Fruit fly (Drosophila melanogaster) whole organism, embryonic: Measurements from ENCODE around the gene CG6041.

Source experiments
- BEAF-32 ChIP-seq: fragments of 200-800 bp; sonication (Bioruptor generic); optimal IDR thresholded peaks from 3 replicates; lab custom pipeline; 2017; ENCODE audit warnings: missing biosample characterization, missing genetic modification characterization, mild to moderate bottlenecking, moderate library complexity, missing genetic modification reagents
- Bgb ChIP-seq: fragments of 200-800 bp; sonication (Bioruptor generic); IDR thresholded peaks from 2 replicates; pipeline ENCODE4 v1.3.6; 2022; ENCODE audit warnings: missing biosample characterization, missing genetic modification characterization; ENCODE audit not compliant: partially characterized antibody
- CG11398 ChIP-seq: fragments of 200-800 bp; sonication (Bioruptor generic); optimal IDR thresholded peaks from 2 replicates; lab custom pipeline; 2016; ENCODE audit warnings: missing biosample characterization, missing genetic modification characterization
- CG13287 ChIP-seq: fragments of 200-800 bp; sonication (Bioruptor generic); IDR thresholded peaks from 2 replicates; pipeline ENCODE4 v1.3.6; 2022; ENCODE audit warnings: missing biosample characterization, missing genetic modification characterization; ENCODE audit not compliant: partially characterized antibody
- CG14860 ChIP-seq: fragments of 200-800 bp; sonication (Bioruptor generic); IDR thresholded peaks from 3 replicates; pipeline ENCODE4 v1.3.6; 2022; ENCODE audit warnings: missing biosample characterization, missing genetic modification characterization; ENCODE audit not compliant: partially characterized antibody
- CG16813 ChIP-seq: fragments of 200-800 bp; sonication (Bioruptor generic); IDR thresholded peaks from 3 replicates; pipeline ENCODE4 v1.3.6; 2022; ENCODE audit warnings: missing biosample characterization, missing genetic modification characterization; ENCODE audit not compliant: partially characterized antibody
- CG2129 ChIP-seq: fragments of 200-800 bp; sonication (Bioruptor generic); IDR thresholded peaks from 2 replicates; pipeline ENCODE4 v1.3.6; 2022; ENCODE audit warnings: missing biosample characterization, missing genetic modification characterization; ENCODE audit not compliant: partially characterized antibody
- CG30020 ChIP-seq: fragments of 200-800 bp; optimal IDR thresholded peaks from 2 replicates; lab custom pipeline; 2019; ENCODE audit warnings: missing biosample characterization, mild to moderate bottlenecking, missing genetic modification characterization, moderate library complexity
- CG34224 ChIP-seq: fragments of 200-800 bp; sonication (Bioruptor generic); IDR thresholded peaks from 3 replicates; pipeline ENCODE4 v1.3.6; 2022; ENCODE audit warnings: missing biosample characterization, missing genetic modification characterization; ENCODE audit not compliant: partially characterized antibody
- CG4328 ChIP-seq: fragments of 200-800 bp; sonication (Bioruptor generic); optimal IDR thresholded peaks from 3 replicates; lab custom pipeline; 2017; ENCODE audit warnings: missing biosample characterization, missing genetic modification reagents, missing genetic modification characterization
- CG43689 ChIP-seq: fragments of 200-800 bp; sonication (Bioruptor generic); IDR thresholded peaks from 2 replicates; pipeline ENCODE4 v1.3.6; 2022; ENCODE audit warnings: missing biosample characterization, missing genetic modification characterization
- CG6791 ChIP-seq: fragments of 200-800 bp; sonication (Bioruptor generic); IDR thresholded peaks from 3 replicates; pipeline ENCODE4 v1.3.6; 2022; ENCODE audit warnings: missing biosample characterization, missing genetic modification characterization; ENCODE audit not compliant: partially characterized antibody
- CoRest ChIP-seq: fragments of 200-800 bp; sonication (Bioruptor generic); optimal IDR thresholded peaks from 3 replicates; lab custom pipeline; 2018; ENCODE audit warnings: missing biosample characterization, mild to moderate bottlenecking, missing genetic modification characterization, moderate library complexity
- Dll ChIP-seq: fragments of 200-800 bp; sonication (Bioruptor generic); IDR thresholded peaks from 4 replicates; pipeline ENCODE4 v1.3.6; 2022; ENCODE audit warnings: missing biosample characterization, missing genetic modification characterization; ENCODE audit not compliant: partially characterized antibody
- Doc3 ChIP-seq: fragments of 200-800 bp; sonication (Bioruptor generic); IDR thresholded peaks from 3 replicates; pipeline ENCODE4 v1.3.6; 2022; ENCODE audit warnings: missing biosample characterization, missing genetic modification characterization; ENCODE audit not compliant: partially characterized antibody
- Dref ChIP-seq: fragments of 200-800 bp; sonication (Bioruptor generic); IDR thresholded peaks from 2 replicates; pipeline ENCODE4 v1.3.6; 2022; ENCODE audit warnings: missing biosample characterization, missing genetic modification characterization
- E2f2 ChIP-seq: fragments of 200-800 bp; sonication (Bioruptor generic); IDR thresholded peaks from 2 replicates; pipeline ENCODE4 v1.3.6; 2022; ENCODE audit warnings: missing biosample characterization, missing genetic modification characterization
- Ets65A ChIP-seq: fragments of 200-800 bp; sonication (Bioruptor generic); peaks from one replicate; lab custom pipeline; 2016; ENCODE audit warnings: missing biosample characterization, missing genetic modification characterization
- HLH4C ChIP-seq: fragments of 200-800 bp; sonication (Bioruptor generic); IDR thresholded peaks from 3 replicates; pipeline ENCODE4 v1.3.6; 2022; ENCODE audit warnings: missing biosample characterization, missing genetic modification characterization; ENCODE audit not compliant: partially characterized antibody
- Opbp ChIP-seq: fragments of 200-800 bp; sonication (Bioruptor generic); IDR thresholded peaks from 3 replicates; pipeline ENCODE4 v1.3.6; 2022; ENCODE audit warnings: missing biosample characterization, missing genetic modification characterization; ENCODE audit not compliant: partially characterized antibody
- Scr ChIP-seq: fragments of 200-800 bp; sonication (Bioruptor generic); IDR thresholded peaks from 2 replicates; pipeline ENCODE4 v1.3.6; 2022; ENCODE audit warnings: missing biosample characterization, missing genetic modification characterization; ENCODE audit not compliant: partially characterized antibody
- Side ChIP-seq: fragments of 200-800 bp; sonication (Bioruptor generic); optimal IDR thresholded peaks from 2 replicates; lab custom pipeline; 2016; ENCODE audit warnings: missing biosample characterization, missing genetic modification characterization
- Sin3A ChIP-seq: fragments of >200 bp; optimal IDR thresholded peaks from 2 replicates; lab custom pipeline; 2018
- Sry-δ ChIP-seq: fragments of 200-800 bp; sonication (Bioruptor generic); optimal IDR thresholded peaks from 2 replicates; lab custom pipeline; 2016; ENCODE audit warnings: missing biosample characterization, missing genetic modification characterization
- amos ChIP-seq: fragments of 200-800 bp; sonication (Bioruptor generic); IDR thresholded peaks from 2 replicates; pipeline ENCODE4 v1.3.6; 2022; ENCODE audit warnings: missing biosample characterization, missing genetic modification characterization; ENCODE audit not compliant: partially characterized antibody
- ato ChIP-seq: fragments of 200-800 bp; sonication (Bioruptor generic); IDR thresholded peaks from 2 replicates; pipeline ENCODE4 v1.3.6; 2022; ENCODE audit warnings: missing biosample characterization, missing genetic modification characterization; ENCODE audit not compliant: partially characterized antibody
- bbx ChIP-seq: fragments of 200-800 bp; sonication (Bioruptor generic); IDR thresholded peaks from 2 replicates; pipeline ENCODE4 v1.3.6; 2022; ENCODE audit warnings: missing biosample characterization, missing genetic modification characterization; ENCODE audit not compliant: partially characterized antibody
- bcd ChIP-seq: fragments of 200-800 bp; sonication (Bioruptor generic); optimal IDR thresholded peaks from 2 replicates; lab custom pipeline; 2017; ENCODE audit warnings: missing biosample characterization, mild to moderate bottlenecking, missing genetic modification characterization
- gcm2 ChIP-seq: fragments of 200-800 bp; sonication (Bioruptor generic); optimal IDR thresholded peaks from 2 replicates; lab custom pipeline; 2016; ENCODE audit warnings: missing biosample characterization, missing genetic modification characterization
- inv ChIP-seq: fragments of 200-800 bp; sonication (Bioruptor generic); IDR thresholded peaks from 2 replicates; pipeline ENCODE4 v1.3.6; 2022; ENCODE audit warnings: missing biosample characterization, missing genetic modification characterization; ENCODE audit not compliant: partially characterized antibody
- knrl ChIP-seq: fragments of 200-800 bp; sonication (Bioruptor generic); IDR thresholded peaks from 3 replicates; pipeline ENCODE4 v1.3.6; 2022; ENCODE audit warnings: missing biosample characterization, missing genetic modification characterization; ENCODE audit not compliant: partially characterized antibody
- mirr ChIP-seq: fragments of 200-800 bp; sonication (Bioruptor generic); optimal IDR thresholded peaks from 3 replicates; lab custom pipeline; 2018; ENCODE audit warnings: missing biosample characterization, mild to moderate bottlenecking, missing genetic modification characterization
- row ChIP-seq: fragments of 200-800 bp; sonication (Bioruptor generic); IDR thresholded peaks from 3 replicates; pipeline ENCODE4 v1.3.6; 2022; ENCODE audit warnings: missing biosample characterization, missing genetic modification characterization
- sna ChIP-seq: fragments of 200-800 bp; sonication (Bioruptor generic); IDR thresholded peaks from 2 replicates; pipeline ENCODE4 v1.3.6; 2022; ENCODE audit warnings: missing biosample characterization, missing genetic modification characterization; ENCODE audit not compliant: partially characterized antibody
- sob ChIP-seq: fragments of 200-800 bp; sonication (Bioruptor generic); IDR thresholded peaks from 2 replicates; pipeline ENCODE4 v1.3.6; 2022; ENCODE audit warnings: missing biosample characterization, missing genetic modification characterization
- ssp ChIP-seq: fragments of 200-800 bp; sonication (Bioruptor generic); IDR thresholded peaks from 2 replicates; pipeline ENCODE4 v1.3.6; 2022; ENCODE audit warnings: missing biosample characterization, missing genetic modification characterization
- tna ChIP-seq: fragments of 200-800 bp; sonication (Bioruptor generic); IDR thresholded peaks from 2 replicates; pipeline ENCODE4 v1.3.6; 2022; ENCODE audit warnings: missing biosample characterization, missing genetic modification characterization; ENCODE audit not compliant: partially characterized antibody
- unc-4 ChIP-seq: fragments of 200-800 bp; sonication (Bioruptor generic); IDR thresholded peaks from 2 replicates; pipeline ENCODE4 v1.3.6; 2022; ENCODE audit warnings: missing biosample characterization, missing genetic modification characterization; ENCODE audit not compliant: partially characterized antibody
- vnd ChIP-seq: fragments of 200-800 bp; sonication (Bioruptor generic); IDR thresholded peaks from 3 replicates; pipeline ENCODE4 v1.3.6; 2022; ENCODE audit warnings: missing biosample characterization, missing genetic modification characterization; ENCODE audit not compliant: partially characterized antibody
- wek ChIP-seq: fragments of 200-800 bp; sonication (Bioruptor generic); optimal IDR thresholded peaks from 3 replicates; lab custom pipeline; 2018; ENCODE audit warnings: missing biosample characterization, mild to moderate bottlenecking, missing genetic modification characterization, moderate library complexity

CG6041 gene

dm6 chrX:5941824-5942223 lies 6.1 kb upstream of the CG6041 start (continued):
- no peak for TF ChIP-seq wek (GFP tag; lab: Kevin White, UChicago)
- no peak for TF ChIP-seq CG4328 (GFP tag; lab: Kevin White, UChicago)
- TF ChIP-seq gcm2 (GFP tag; lab: Kevin White, UChicago) = no peak
- TF ChIP-seq CoRest (tag; lab: Kevin White, UChicago) = no peak
- peak; percentile 59; the same call in 2 of the 3 replicates for TF ChIP-seq row (GFP tag; lab: Robert Waterston, UW)
- TF ChIP-seq vnd (GFP tag; lab: Robert Waterston, UW) = peak; percentile 41; the same call in 2 of the 3 replicates
- TF ChIP-seq tna (GFP tag; lab: Robert Waterston, UW) = peak; percentile 34; the same call in 1 of the 2 replicates
- no peak for TF ChIP-seq Sin3A (lab: Kevin White, UChicago)
- TF ChIP-seq CG43689 (GFP tag; lab: Robert Waterston, UW) = no peak
- peak; percentile 57 for TF ChIP-seq HLH4C (GFP tag; lab: Robert Waterston, UW)
- TF ChIP-seq mirr (GFP tag; lab: Kevin White, UChicago) = no peak
- TF ChIP-seq Ets65A (GFP tag; lab: Kevin White, UChicago) = no peak
- TF ChIP-seq CG11398 (GFP tag; lab: Kevin White, UChicago) = no peak
- peak; percentile 54 for TF ChIP-seq Sry-δ
- no peak for TF ChIP-seq Side (GFP tag; lab: Kevin White, UChicago)
- peak; percentile 75 for TF ChIP-seq Dref (GFP tag; lab: Robert Waterston, UW)
- no peak for TF ChIP-seq bcd (GFP tag; lab: Kevin White, UChicago)
- TF ChIP-seq sob (GFP tag; lab: Robert Waterston, UW) = no peak
- TF ChIP-seq, all 482 proteins: peak for 37

DNA sequence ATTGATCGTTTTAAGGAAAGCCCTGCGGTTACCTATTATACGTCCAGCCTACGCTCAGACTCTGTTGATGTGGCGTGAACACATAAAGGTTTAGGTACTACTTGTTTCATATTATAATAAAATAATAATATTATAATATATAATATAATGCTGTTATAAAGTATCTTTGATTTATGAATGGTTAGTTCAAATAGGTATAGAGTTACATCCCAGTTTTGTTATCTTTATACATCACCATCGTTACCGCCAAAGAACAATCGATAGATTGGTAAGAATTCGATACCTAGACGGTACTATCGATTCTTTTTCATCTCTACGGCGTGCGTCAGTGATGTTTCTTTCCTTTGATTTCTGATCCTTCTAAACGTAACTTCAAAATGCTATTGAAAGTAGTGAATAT lies 5.7 kb upstream of the CG6041 start, which contains the start of gene CG12728:
CG12728 (plus strand) TSS at position 301 of the 400 bp plus-strand sequence.
- TF ChIP-seq Doc3 (GFP tag; lab: Robert Waterston, UW) = peak; percentile 10; the same call in 1 of the 3 replicates

- peak; percentile 70 for TF ChIP-seq bbx
- peak; percentile 38 for TF ChIP-seq BEAF-32
- TF ChIP-seq CG6791 = peak; percentile 77
- TF ChIP-seq CG13287 (GFP tag; lab: Robert Waterston, UW) = peak; percentile 77
- TF ChIP-seq Opbp (GFP tag; lab: Robert Waterston, UW) = peak; percentile 71; the same call in 2 of the 3 replicates
- peak; percentile 72 for TF ChIP-seq amos (GFP tag; lab: Robert Waterston, UW)
- peak; percentile 66 for TF ChIP-seq E2f2 (GFP tag; lab: Robert Waterston, UW)
- TF ChIP-seq vnd (GFP tag; lab: Robert Waterston, UW) = peak; percentile 50; the same call in 1 of the 3 replicates
- peak; percentile 52; the same call in 1 of the 2 replicates for TF ChIP-seq sna (GFP tag; lab: Robert Waterston, UW)
- TF ChIP-seq ato (GFP tag; lab: Robert Waterston, UW) = peak; percentile 56
- TF ChIP-seq ssp = peak; percentile 87
- TF ChIP-seq CG14860 = peak; percentile 60; the same call in 2 of the 3 replicates
- peak; percentile 68 for TF ChIP-seq HLH4C (GFP tag; lab: Robert Waterston, UW)
- peak; percentile 53; the same call in 1 of the 2 replicates for TF ChIP-seq inv (GFP tag; lab: Robert Waterston, UW)
- peak; percentile 65; the same call in 1 of the 2 replicates for TF ChIP-seq unc-4
- peak; percentile 64; the same call in 2 of the 3 replicates for TF ChIP-seq knrl (GFP tag; lab: Robert Waterston, UW)
- TF ChIP-seq Doc3 (GFP tag; lab: Robert Waterston, UW) = peak; percentile 50; the same call in 1 of the 3 replicates
- peak; percentile 72 for TF ChIP-seq Scr (GFP tag; lab: Robert Waterston, UW)
- peak; percentile 69 for TF ChIP-seq Bgb
- peak; percentile 31; the same call in 1 of the 2 replicates for TF ChIP-seq CG2129 (GFP tag; lab: Robert Waterston, UW)
- 0 out of 3 replicates have a peak, but pooled peaks have one; percentile 37 for TF ChIP-seq row (GFP tag; lab: Robert Waterston, UW)
- TF ChIP-seq Dref (GFP tag; lab: Robert Waterston, UW) = peak; percentile 70
- peak; percentile 66 for TF ChIP-seq CG30020 (tag; lab: Kevin White, UChicago)
- peak; percentile 71 for TF ChIP-seq CG16813 (GFP tag; lab: Robert Waterston, UW)
- TF ChIP-seq CG34224 (GFP tag; lab: Robert Waterston, UW) = peak; percentile 63
- TF ChIP-seq Dll (GFP tag; lab: Robert Waterston, UW) = peak; percentile 76
These were observed 2.7 kb upstream of the CG6041 start, which contains the start of gene CG32756 for dm6 chrX:5945052-5945830. CG32756 (plus strand) TSS chrX:5945682.
